Worm (Caenorhabditis elegans): ENCODE results near the gene srlf-13.
A peak's percentile ranks its signal among the peaks of the same experiment; 100 is the strongest.

Gene srlf-13

ce11 chrIV:10855049-10855448, 41.4 kb downstream of the srlf-13 start, which contains the start of gene T11G6.3 (continued):
- TF ChIP-seq nhr-27 (tag; optimal IDR thresholded peaks at IDR 0.05) (no peak), tlf-1 (GFP tag; optimal IDR thresholded peaks at IDR 0.05) (no peak), dox-1 (GFP tag; IDR thresholded peaks at IDR 0.05) (no peak), ceh-27 (GFP tag; optimal IDR thresholded peaks at IDR 0.05) (no peak)

DNA sequence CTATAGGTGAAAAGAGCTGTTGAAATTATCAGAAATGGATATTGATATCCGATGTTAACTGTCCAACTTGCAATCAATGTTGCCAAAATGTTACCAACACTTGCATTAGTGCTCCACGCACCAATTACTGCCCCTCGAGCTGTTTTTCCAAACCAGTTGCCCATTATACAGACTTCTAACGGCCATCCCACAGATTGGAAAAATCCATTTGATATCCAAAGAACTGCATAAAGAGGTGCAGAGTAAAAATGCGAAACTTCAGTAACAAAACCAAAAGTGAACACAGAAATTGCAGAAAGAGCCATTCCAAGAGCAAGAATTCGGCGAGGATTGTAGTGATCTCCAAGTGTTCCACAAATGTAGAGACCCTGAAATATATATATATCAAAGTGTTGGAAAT, 42.4 kb downstream of the srlf-13 start:
- TF ChIP-seq snpc-1.1 (tag; optimal IDR thresholded peaks at IDR 0.05; ENCODE audit: insufficient read depth) (no peak), C06A6.2 (GFP tag; conservative IDR thresholded peaks at IDR 0.05) (no peak), aptf-2 (GFP tag; conservative IDR thresholded peaks at IDR 0.05) (no peak)

- TF ChIP-seq akir-1 (GFP tag; optimal IDR thresholded peaks at IDR 0.05) (no peak), hmg-1.2 (GFP tag; IDR thresholded peaks at IDR 0.05) (peak; percentile 25; the same call in 1 of the 2 replicates), ets-4 (GFP tag; optimal IDR thresholded peaks at IDR 0.05) (no peak), hlh-26 (GFP tag; conservative IDR thresholded peaks at IDR 0.05) (no peak)
Measured at ce11 chrIV:10852403-10852802, 44.0 kb downstream of the srlf-13 start.

ce11 chrIV:10851833-10852232, 44.6 kb downstream of the srlf-13 start, which contains the start of gene T11G6.4:
TSS of gene T11G6.4 (minus strand) at chrIV:10851933.
- TF ChIP-seq fkh-3 (tag; optimal IDR thresholded peaks at IDR 0.05) = no peak
- no peak for TF ChIP-seq F33H1.4 (GFP tag; IDR thresholded peaks at IDR 0.05)
- TF ChIP-seq lin-40 (tag; optimal IDR thresholded peaks at IDR 0.05) = no peak
- no peak for TF ChIP-seq lir-1 (GFP tag; conservative IDR thresholded peaks at IDR 0.05)
- TF ChIP-seq hsf-1 (GFP tag; IDR thresholded peaks at IDR 0.05) = no peak
- TF ChIP-seq lin-26 (GFP tag; IDR thresholded peaks at IDR 0.05) = no peak
- no peak for TF ChIP-seq attf-5 (GFP tag; optimal IDR thresholded peaks at IDR 0.05)
- no peak for TF ChIP-seq madf-10 (tag; optimal IDR thresholded peaks at IDR 0.05)
- TF ChIP-seq F37B4.10 (GFP tag; IDR thresholded peaks at IDR 0.05) = no peak
- no peak for TF ChIP-seq ceh-27 (GFP tag; optimal IDR thresholded peaks at IDR 0.05)
- TF ChIP-seq rcor-1 (GFP tag; IDR thresholded peaks at IDR 0.05) = no peak
- TF ChIP-seq lsl-1 (GFP tag; optimal IDR thresholded peaks at IDR 0.05) = no peak
- no peak for TF ChIP-seq ztf-28 (GFP tag; IDR thresholded peaks at IDR 0.05)
- no peak for TF ChIP-seq K12H6.12 (tag; optimal IDR thresholded peaks at IDR 0.05)
- TF ChIP-seq tbp1 (GFP tag; optimal IDR thresholded peaks at IDR 0.05) = no peak
- no peak for TF ChIP-seq F39B2.1 (GFP tag; IDR thresholded peaks at IDR 0.05)
- TF ChIP-seq K11D2.4 (GFP tag; IDR thresholded peaks at IDR 0.05) = no peak

DNA sequence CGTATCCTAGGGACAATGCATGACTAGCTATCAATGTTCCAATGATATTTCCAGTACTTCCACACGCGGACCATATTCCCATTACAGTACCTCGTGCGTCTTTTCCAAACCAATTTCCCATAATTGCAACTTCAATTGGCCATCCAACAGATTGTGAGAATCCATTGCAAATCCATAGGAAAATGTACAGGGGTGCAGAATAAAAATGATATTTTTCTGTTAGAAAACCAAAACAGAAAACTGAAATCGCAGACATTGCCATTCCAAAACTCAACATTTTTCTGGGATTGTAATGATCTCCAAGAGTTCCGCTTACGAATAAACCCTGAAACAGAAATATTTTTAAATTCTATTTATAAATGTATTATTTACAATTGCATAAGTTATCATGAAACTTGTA, 45.3 kb downstream of the srlf-13 start:
- no peak for TF ChIP-seq ceh-91 (GFP tag; IDR thresholded peaks at IDR 0.05)
- TF ChIP-seq bed-1 (GFP tag; IDR thresholded peaks at IDR 0.05) = no peak
- TF ChIP-seq ceh-40 (GFP tag; IDR thresholded peaks at IDR 0.05) = no peak
- TF ChIP-seq ekl-4 (GFP tag; IDR thresholded peaks at IDR 0.05) = no peak
- no peak for TF ChIP-seq dpl-1 (GFP tag; optimal IDR thresholded peaks at IDR 0.05)
- no peak for TF ChIP-seq ceh-100 (GFP tag; IDR thresholded peaks at IDR 0.05)
- no peak for TF ChIP-seq lsy-27 (tag; optimal IDR thresholded peaks at IDR 0.05; ENCODE audit: borderline replicate concordance, insufficient read depth)

Measured in whole organism, young adult.